Worm (Caenorhabditis elegans) whole organism, L1 larva: ENCODE data around the gene unc-97.

ENCODE experiments used
- Y116A8C.19 ChIP-seq: sonication (generic microtip); optimal IDR thresholded peaks from 2 replicates; lab custom pipeline; 2016; ENCODE audit warnings: missing compliant biosample characterization, missing genetic modification characterization, borderline replicate concordance
- ceh-8 ChIP-seq: fragments of 200-800 bp; sonication (Bioruptor generic); optimal IDR thresholded peaks from 2 replicates; lab custom pipeline; 2018; ENCODE audit warnings: mild to moderate bottlenecking, missing genetic modification characterization, moderate library complexity, missing compliant biosample characterization
- ceh-82 ChIP-seq, 3 experiments: fragments of 150-350 bp in 1 of 3; sonication (generic microtip) in 2 of 3; optimal IDR thresholded peaks; 2 replicates each; lab custom pipeline; 2014 to 2017; ENCODE audit warnings: missing biosample characterization in 3 of 3, missing genetic modification characterization in 3 of 3
- ces-1 ChIP-seq: fragments of 150-350 bp; optimal IDR thresholded peaks from 2 replicates; lab custom pipeline; 2014; ENCODE audit warnings: missing biosample characterization, missing genetic modification reagents, missing genetic modification characterization
- dpl-1 ChIP-seq, 3 experiments: fragments of 150-350 bp in 2 of 3; sonication (generic microtip) in 1 of 3; optimal IDR thresholded peaks; 2 replicates each; lab custom pipeline; 2014 to 2017; ENCODE audit warnings: missing biosample characterization in 3 of 3, missing genetic modification characterization in 3 of 3, missing genetic modification reagents in 3 of 3
- dsc-1 ChIP-seq: sonication (generic microtip); optimal IDR thresholded peaks from 2 replicates; lab custom pipeline; 2016; ENCODE audit warnings: mild to moderate bottlenecking, missing genetic modification characterization, missing compliant biosample characterization
- efl-1 ChIP-seq, 4 experiments: fragments of 150-350 bp; optimal IDR thresholded peaks in 3 of 4; peaks in 1 of 4; 1 replicate in 1 of 4; 2 replicates in 3 of 4; lab custom pipeline; 2014; ENCODE audit warnings: missing biosample characterization in 2 of 4, missing genetic modification characterization in 2 of 4, missing genetic modification reagents in 2 of 4
- egl-13 ChIP-seq: sonication (generic microtip); optimal IDR thresholded peaks from 2 replicates; lab custom pipeline; 2016; ENCODE audit warnings: missing genotype, missing genetic modification reagents, missing genetic modification characterization, missing compliant biosample characterization
- egl-27 ChIP-seq, 2 experiments: fragments of 150-350 bp in 1 of 2; sonication (generic microtip); optimal IDR thresholded peaks; 3 replicates each; lab custom pipeline; 2017 to 2018; ENCODE audit warnings: missing biosample characterization in 2 of 2, missing genetic modification characterization in 2 of 2, missing genetic modification reagents in 2 of 2
- elt-3 ChIP-seq, 6 experiments: fragments of 150-350 bp in 1 of 6; sonication (generic microtip); optimal IDR thresholded peaks; 2 replicates each; lab custom pipeline; 2017 to 2018; ENCODE audit warnings: missing biosample characterization in 6 of 6, missing genetic modification characterization in 6 of 6, inconsistent platforms in 1 of 6
- fkh-10 ChIP-seq: sonication (generic microtip); optimal IDR thresholded peaks from 2 replicates; lab custom pipeline; 2017; ENCODE audit warnings: missing biosample characterization, missing genetic modification reagents, missing genetic modification characterization
- fkh-4 ChIP-seq: sonication (generic microtip); optimal IDR thresholded peaks from 2 replicates; lab custom pipeline; 2016; ENCODE audit warnings: missing compliant biosample characterization, missing genetic modification characterization, borderline replicate concordance
- fkh-8 ChIP-seq: sonication (generic microtip); optimal IDR thresholded peaks from 2 replicates; lab custom pipeline; 2016; ENCODE audit warnings: mild to moderate bottlenecking, missing genetic modification characterization, missing compliant biosample characterization
- fos-1 ChIP-seq: fragments of 150-350 bp; optimal IDR thresholded peaks from 2 replicates; lab custom pipeline; 2014; ENCODE audit warnings: missing biosample characterization, missing genetic modification characterization
- hlh-17 ChIP-seq: fragments of 200-800 bp; sonication (Bioruptor generic); optimal IDR thresholded peaks from 2 replicates; lab custom pipeline; 2018; ENCODE audit warnings: missing genetic modification characterization, mild to moderate bottlenecking, missing compliant biosample characterization, moderate library complexity, borderline replicate concordance
- hlh-4 ChIP-seq: sonication (generic microtip); optimal IDR thresholded peaks from 2 replicates; lab custom pipeline; 2016; ENCODE audit warnings: mild to moderate bottlenecking, missing genetic modification characterization, missing compliant biosample characterization
- irx-1 ChIP-seq: sonication (generic microtip); optimal IDR thresholded peaks from 2 replicates; lab custom pipeline; 2016; ENCODE audit warnings: missing genetic modification characterization, missing compliant biosample characterization
- lin-13 ChIP-seq: fragments of 150-350 bp; optimal IDR thresholded peaks from 2 replicates; lab custom pipeline; 2014; ENCODE audit warnings: missing biosample characterization, missing genetic modification reagents, missing genetic modification characterization
- lin-15B ChIP-seq: fragments of 150-350 bp; sonication (generic microtip); optimal IDR thresholded peaks from 3 replicates; lab custom pipeline; 2014; ENCODE audit warnings: missing biosample characterization, missing genetic modification characterization
- lir-3 ChIP-seq: sonication (generic microtip); optimal IDR thresholded peaks from 2 replicates; lab custom pipeline; 2016; ENCODE audit warnings: mild to moderate bottlenecking, missing genetic modification characterization, moderate library complexity, missing compliant biosample characterization; ENCODE audit not compliant: poor library complexity
- lsy-2 ChIP-seq, 2 experiments: fragments of 150-350 bp; optimal IDR thresholded peaks; 2 replicates each; lab custom pipeline; 2014; ENCODE audit warnings: missing biosample characterization in 2 of 2, missing genetic modification characterization in 2 of 2
- mef-2 ChIP-seq: fragments of 150-350 bp; optimal IDR thresholded peaks from 2 replicates; lab custom pipeline; 2014; ENCODE audit warnings: missing biosample characterization, missing genetic modification characterization
- nhr-11 ChIP-seq: fragments of 150-350 bp; optimal IDR thresholded peaks from 2 replicates; lab custom pipeline; 2014; ENCODE audit warnings: missing biosample characterization, missing genetic modification characterization
- nhr-12 ChIP-seq: sonication (generic microtip); optimal IDR thresholded peaks from 2 replicates; lab custom pipeline; 2017; ENCODE audit warnings: missing biosample characterization, missing genetic modification characterization
- nhr-19 ChIP-seq: fragments of 200-800 bp; sonication (Bioruptor generic); conservative IDR thresholded peaks from 2 replicates; pipeline ENCODE4 v1.3.6; 2022; ENCODE audit warnings: missing genetic modification characterization, missing compliant biosample characterization
- nhr-20 ChIP-seq: sonication (generic microtip); optimal IDR thresholded peaks from 2 replicates; lab custom pipeline; 2016; ENCODE audit warnings: mild to moderate bottlenecking, missing genetic modification characterization, missing compliant biosample characterization
- nhr-47 ChIP-seq: sonication (generic microtip); optimal IDR thresholded peaks from 2 replicates; lab custom pipeline; 2016; ENCODE audit warnings: mild to moderate bottlenecking, missing genetic modification characterization, moderate library complexity, missing compliant biosample characterization
- nhr-71 ChIP-seq: sonication (generic microtip); optimal IDR thresholded peaks from 2 replicates; lab custom pipeline; 2016; ENCODE audit warnings: mild to moderate bottlenecking, missing genetic modification characterization, moderate library complexity, missing compliant biosample characterization
- nhr-77 ChIP-seq: fragments of 150-350 bp; optimal IDR thresholded peaks from 2 replicates; lab custom pipeline; 2014; ENCODE audit warnings: missing biosample characterization, missing genetic modification characterization
- nhr-90 ChIP-seq: sonication (generic microtip); optimal IDR thresholded peaks from 2 replicates; lab custom pipeline; 2016; ENCODE audit warnings: mild to moderate bottlenecking, missing genetic modification characterization, missing compliant biosample characterization; ENCODE audit not compliant: poor library complexity
- pag-3 ChIP-seq: sonication (generic microtip); optimal IDR thresholded peaks from 2 replicates; lab custom pipeline; 2017; ENCODE audit warnings: missing genetic modification characterization, mild to moderate bottlenecking, missing compliant biosample characterization, antibody characterized with exemption, borderline replicate concordance; ENCODE audit not compliant: insufficient read depth
- pax-3 ChIP-seq: fragments of 200-800 bp; sonication (Bioruptor generic); optimal IDR thresholded peaks from 2 replicates; lab custom pipeline; 2018; ENCODE audit warnings: mild to moderate bottlenecking, missing genetic modification characterization, moderate library complexity, missing compliant biosample characterization
- rnt-1 ChIP-seq: sonication (generic microtip); optimal IDR thresholded peaks from 2 replicates; lab custom pipeline; 2016; ENCODE audit warnings: mild to moderate bottlenecking, missing genetic modification characterization, moderate library complexity, missing compliant biosample characterization
- snu-23 ChIP-seq: sonication (generic microtip); optimal IDR thresholded peaks from 2 replicates; lab custom pipeline; 2016; ENCODE audit warnings: missing genetic modification characterization, missing compliant biosample characterization
- sox-4 ChIP-seq: sonication (generic microtip); optimal IDR thresholded peaks from 2 replicates; lab custom pipeline; 2016; ENCODE audit warnings: missing genetic modification characterization, missing compliant biosample characterization
- sup-37 ChIP-seq: fragments of 200-800 bp; sonication (Bioruptor generic); optimal IDR thresholded peaks from 2 replicates; lab custom pipeline; 2018; ENCODE audit warnings: mild to moderate bottlenecking, missing genetic modification characterization, missing compliant biosample characterization
- swsn-7 ChIP-seq: sonication (generic microtip); optimal IDR thresholded peaks from 2 replicates; lab custom pipeline; 2016; ENCODE audit warnings: missing genetic modification characterization, missing compliant biosample characterization
- tbx-2 ChIP-seq: sonication (generic microtip); optimal IDR thresholded peaks from 2 replicates; lab custom pipeline; 2016; ENCODE audit warnings: missing genetic modification characterization, missing compliant biosample characterization
- tlp-1 ChIP-seq: fragments of 150-350 bp; optimal IDR thresholded peaks from 2 replicates; lab custom pipeline; 2014; ENCODE audit warnings: missing biosample characterization, missing genetic modification characterization
- vab-15 ChIP-seq: sonication (generic microtip); optimal IDR thresholded peaks from 2 replicates; lab custom pipeline; 2017; ENCODE audit warnings: missing genotype, mild to moderate bottlenecking, missing genetic modification characterization, missing compliant biosample characterization
- xbp-1 ChIP-seq: sonication (generic microtip); optimal IDR thresholded peaks from 2 replicates; lab custom pipeline; 2016; ENCODE audit warnings: missing genetic modification characterization, missing compliant biosample characterization
- zag-1 ChIP-seq: fragments of 150-350 bp; optimal IDR thresholded peaks from 2 replicates; lab custom pipeline; 2014; ENCODE audit warnings: missing biosample characterization, missing genetic modification characterization
- ztf-11 ChIP-seq, 2 experiments: sonication (generic microtip); optimal IDR thresholded peaks; 2 replicates each; lab custom pipeline; 2016 to 2017; ENCODE audit warnings: missing genetic modification characterization in 2 of 2, missing biosample characterization in 1 of 2, missing compliant biosample characterization in 1 of 2
- ztf-4 ChIP-seq: fragments of 150-350 bp; optimal IDR thresholded peaks from 2 replicates; lab custom pipeline; 2014; ENCODE audit warnings: missing biosample characterization, missing genetic modification characterization

unc-97 gene

DNA sequence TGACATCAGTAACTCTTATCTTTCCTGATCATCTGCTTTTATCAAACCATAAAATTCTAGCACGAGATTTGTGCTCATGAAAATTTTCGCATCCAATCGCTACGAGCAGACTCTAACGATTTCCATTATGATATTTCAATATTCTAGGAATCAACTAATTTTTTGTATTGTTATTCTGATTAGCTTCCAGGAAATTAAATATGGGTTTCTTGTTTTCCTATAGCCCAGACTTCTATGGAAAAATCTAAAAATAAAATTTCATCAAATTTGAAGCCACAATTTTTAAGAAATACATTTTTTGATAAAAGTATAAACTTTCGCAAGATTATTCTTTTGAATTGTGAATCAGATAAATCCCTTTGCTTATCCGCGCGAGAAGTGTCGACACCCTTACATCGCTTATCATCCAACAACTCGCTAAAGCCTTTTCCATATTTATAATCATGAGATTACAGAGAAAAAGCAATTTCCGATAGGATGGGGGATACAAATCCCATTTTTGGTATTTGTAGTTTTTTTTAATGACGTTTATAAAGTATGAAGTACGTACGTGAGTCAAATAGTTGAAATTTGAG lies 37.8 kb upstream of the unc-97 start:
- TF ChIP-seq elt-3 (tag; optimal IDR thresholded peaks at IDR 0.05; lab: Kevin White, UChicago) (no peak), rnt-1 (tag; lab: Kevin White, UChicago) (no peak), vab-15 (tag; lab: Kevin White, UChicago) (no peak), ceh-82 (tag; optimal IDR thresholded peaks at IDR 0.05; lab: Kevin White, UChicago) (no peak), swsn-7 (tag; lab: Kevin White, UChicago) (no peak), nhr-47 (tag; lab: Kevin White, UChicago) (peak; percentile 13), hlh-17 (no peak), lin-15B (tag; lab: Kevin White, UChicago) (no peak), irx-1 (no peak), nhr-90 (tag; lab: Kevin White, UChicago) (no peak), fkh-4 (no peak), lsy-2 (tag; optimal IDR thresholded peaks at IDR 0.05; lab: Kevin White, UChicago) (no peak), Y116A8C.19 (tag; lab: Kevin White, UChicago) (no peak), dsc-1 (tag; lab: Kevin White, UChicago) (peak; percentile 82), sup-37 (GFP tag; lab: Kevin White, UChicago) (no peak), hlh-4 (tag; lab: Kevin White, UChicago) (no peak), pax-3 (tag; lab: Kevin White, UChicago) (peak; percentile 48), fos-1 (no peak), fkh-8 (tag; lab: Kevin White, UChicago) (peak; percentile 70), egl-13 (tag; lab: Kevin White, UChicago) (peak; percentile 41), tlp-1 (tag; lab: Kevin White, UChicago) (no peak), ztf-11 (tag; optimal IDR thresholded peaks at IDR 0.05; lab: Kevin White, UChicago) (no peak), sox-4 (tag; lab: Kevin White, UChicago) (peak; percentile 67), tbx-2 (tag; lab: Kevin White, UChicago) (no peak), lir-3 (tag; lab: Kevin White, UChicago) (no peak), pag-3 (no peak), snu-23 (no peak), nhr-71 (tag; lab: Kevin White, UChicago) (peak; percentile 38), egl-27 (tag; optimal IDR thresholded peaks at IDR 0.05; lab: Kevin White, UChicago) (no peak)

DNA sequence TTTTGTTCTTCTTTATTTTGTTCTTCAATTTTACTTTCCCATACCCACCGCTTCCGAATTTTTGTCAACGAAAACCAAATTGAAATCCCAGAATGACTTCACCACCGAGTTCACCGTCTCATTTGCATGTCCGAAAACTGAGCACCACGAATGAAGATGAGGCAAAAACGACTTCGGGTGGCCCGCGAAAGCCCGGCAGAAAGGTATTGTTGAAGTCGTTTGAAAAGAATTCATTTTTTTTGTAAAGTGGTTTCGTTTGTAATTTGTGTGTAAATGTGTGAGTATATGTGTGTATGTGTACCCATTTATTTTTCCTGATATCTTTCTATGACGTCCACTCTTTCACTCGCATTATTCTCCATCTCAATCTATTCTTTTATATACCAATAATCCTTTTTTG lies 35.0 kb upstream of the unc-97 start, which contains the start of gene C38C5.1:
Gene C38C5.1 (plus strand): TSS at position 90 of the 400 bp plus-strand sequence.
- TF ChIP-seq lin-15B (tag; lab: Kevin White, UChicago), result no peak
- peak; percentile 12 for TF ChIP-seq dsc-1 (tag; lab: Kevin White, UChicago)
- TF ChIP-seq, all 84 proteins: peak for 1

- TF ChIP-seq efl-1 (optimal IDR thresholded peaks at IDR 0.05; lab: Kevin White, UChicago) (no peak), efl-1 (GFP tag; optimal IDR thresholded peaks at IDR 0.05 in 1 of 2; lab: Kevin White, UChicago) (peak in 1 of 2 experiments; percentile 4), nhr-77 (tag; lab: Kevin White, UChicago) (no peak), nhr-71 (tag; lab: Kevin White, UChicago) (no peak), dpl-1 (GFP tag; optimal IDR thresholded peaks at IDR 0.05; lab: Kevin White, UChicago) (no peak), dsc-1 (tag; lab: Kevin White, UChicago) (peak; percentile 87), ztf-4 (tag; lab: Kevin White, UChicago) (no peak), fkh-10 (GFP tag; lab: Kevin White, UChicago) (no peak), zag-1 (tag; lab: Kevin White, UChicago) (no peak), nhr-12 (tag; lab: Kevin White, UChicago) (no peak), ces-1 (GFP tag; lab: Kevin White, UChicago) (no peak), pag-3 (no peak), nhr-19 (GFP tag; lab: Robert Waterston, UW) (no peak), Y116A8C.19 (tag; lab: Kevin White, UChicago) (no peak), lin-15B (tag; lab: Kevin White, UChicago) (no peak), lin-13 (GFP tag; lab: Kevin White, UChicago) (no peak), fkh-8 (tag; lab: Kevin White, UChicago) (no peak), nhr-11 (no peak), xbp-1 (tag; lab: Kevin White, UChicago) (no peak), ceh-82 (tag; optimal IDR thresholded peaks at IDR 0.05; lab: Kevin White, UChicago) (no peak), ceh-8 (GFP tag; lab: Kevin White, UChicago) (no peak), mef-2 (tag; lab: Kevin White, UChicago) (no peak), nhr-20 (tag; lab: Kevin White, UChicago) (no peak), fkh-4 (peak; percentile 69), ztf-11 (tag; optimal IDR thresholded peaks at IDR 0.05; lab: Kevin White, UChicago) (no peak)
Observed at ce11 chrX:5565478-5565877, 27.5 kb upstream of the unc-97 start.
